Fruit fly (Drosophila melanogaster) whole organism, wandering third instar larva: ENCODE measurements around the gene CG5885.
A peak's percentile ranks its signal among the peaks of the same experiment; 100 is the strongest.

ENCODE experiments used
- Abd-B ChIP-seq: fragments of >200 bp; optimal IDR thresholded peaks from 2 replicates; lab custom pipeline; 2017; ENCODE audit warnings: missing biosample characterization, missing genetic modification characterization
- CG32264 ChIP-seq: fragments of 200-800 bp; sonication (Bioruptor generic); optimal IDR thresholded peaks from 2 replicates; lab custom pipeline; 2016; ENCODE audit warnings: missing biosample characterization, missing genetic modification characterization
- CG9705 ChIP-seq: fragments of 200-800 bp; sonication (Bioruptor generic); optimal IDR thresholded peaks from 2 replicates; lab custom pipeline; 2018; ENCODE audit warnings: missing biosample characterization, mild to moderate bottlenecking, missing genetic modification characterization
- GATAd ChIP-seq: sonication (Bioruptor generic); optimal IDR thresholded peaks from 2 replicates; lab custom pipeline; 2016; ENCODE audit warnings: missing biosample characterization, missing genetic modification characterization
- HLH106 ChIP-seq: fragments of 200-800 bp; optimal IDR thresholded peaks from 3 replicates; lab custom pipeline; 2019; ENCODE audit warnings: missing biosample characterization, mild to moderate bottlenecking, missing genetic modification characterization, moderate library complexity
- Jra ChIP-seq: sonication (Bioruptor generic); optimal IDR thresholded peaks from 2 replicates; lab custom pipeline; 2016; ENCODE audit warnings: missing biosample characterization, missing genetic modification characterization
- Mio ChIP-seq: sonication (Bioruptor generic); optimal IDR thresholded peaks from 2 replicates; lab custom pipeline; 2016; ENCODE audit warnings: missing biosample characterization, missing genetic modification characterization
- Myc ChIP-seq: fragments of >200 bp; optimal IDR thresholded peaks from 2 replicates; lab custom pipeline; 2017
- OdsH ChIP-seq: fragments of 200-800 bp; sonication (Bioruptor generic); optimal IDR thresholded peaks from 2 replicates; lab custom pipeline; 2016; ENCODE audit warnings: missing biosample characterization, mild to moderate bottlenecking, missing genetic modification characterization
- Rel ChIP-seq, 2 experiments: fragments of 200-800 bp; sonication (Bioruptor generic) in 1 of 2; optimal IDR thresholded peaks; 2 replicates in 1 of 2; 3 replicates in 1 of 2; lab custom pipeline; 2016 to 2019; ENCODE audit warnings: mild to moderate bottlenecking in 2 of 2, missing biosample characterization in 2 of 2, missing genetic modification characterization in 2 of 2, moderate library complexity in 1 of 2
- Sp1 ChIP-seq: fragments of 200-800 bp; sonication (Bioruptor generic); optimal IDR thresholded peaks from 3 replicates; lab custom pipeline; 2019; ENCODE audit warnings: missing biosample characterization, mild to moderate bottlenecking, missing genetic modification characterization, moderate library complexity
- Vsx2 ChIP-seq: fragments of 200-300, 225-300 bp; sonication (Bioruptor generic); optimal IDR thresholded peaks from 2 replicates; lab custom pipeline; 2018; ENCODE audit warnings: missing biosample characterization, missing genetic modification characterization; ENCODE audit not compliant: partially characterized antibody
- br ChIP-seq: fragments of 200-800 bp; sonication (Bioruptor generic); optimal IDR thresholded peaks from 2 replicates; lab custom pipeline; 2016; ENCODE audit warnings: missing biosample characterization, missing genetic modification characterization
- brk ChIP-seq: fragments of 200-800 bp; sonication (Bioruptor generic); optimal IDR thresholded peaks from 2 replicates; lab custom pipeline; 2016; ENCODE audit warnings: missing biosample characterization, mild to moderate bottlenecking, missing genetic modification characterization
- dsf ChIP-seq: sonication (Bioruptor generic); optimal IDR thresholded peaks from 2 replicates; lab custom pipeline; 2016; ENCODE audit warnings: missing biosample characterization, missing genetic modification characterization, borderline replicate concordance
- ey ChIP-seq: fragments of 200-800 bp; sonication (Bioruptor generic); optimal IDR thresholded peaks from 2 replicates; lab custom pipeline; 2016; ENCODE audit warnings: missing biosample characterization, missing genetic modification characterization
- foxo ChIP-seq, 2 experiments: fragments of 200-800 bp; sonication (Bioruptor generic); optimal IDR thresholded peaks; 2 replicates in 1 of 2; 3 replicates in 1 of 2; lab custom pipeline; 2016 to 2017; ENCODE audit warnings: missing biosample characterization in 2 of 2, missing genetic modification characterization in 2 of 2
- fru ChIP-seq: fragments of 200-800 bp; sonication (Bioruptor generic); optimal IDR thresholded peaks from 3 replicates; lab custom pipeline; 2016; ENCODE audit warnings: missing biosample characterization, mild to moderate bottlenecking, missing genetic modification characterization
- h ChIP-seq: fragments of 200-800 bp; sonication (Bioruptor generic); optimal IDR thresholded peaks from 3 replicates; lab custom pipeline; 2016; ENCODE audit warnings: missing biosample characterization, mild to moderate bottlenecking, missing genetic modification characterization
- lola ChIP-seq: fragments of >200 bp; optimal IDR thresholded peaks from 2 replicates; lab custom pipeline; 2017; ENCODE audit warnings: missing biosample characterization, missing genetic modification characterization
- rgr ChIP-seq: fragments of 200-800 bp; sonication (Bioruptor generic); optimal IDR thresholded peaks from 3 replicates; lab custom pipeline; 2016; ENCODE audit warnings: missing biosample characterization, mild to moderate bottlenecking, missing genetic modification characterization
- sv ChIP-seq: fragments of 200-800 bp; sonication (Bioruptor generic); optimal IDR thresholded peaks from 3 replicates; lab custom pipeline; 2016; ENCODE audit warnings: missing biosample characterization, missing genetic modification characterization
- tai ChIP-seq: sonication (Bioruptor generic); optimal IDR thresholded peaks from 2 replicates; lab custom pipeline; 2016; ENCODE audit warnings: missing biosample characterization, missing genetic modification characterization

The CG5885 gene

dm6 chr2L:9893183-9893582 is 24.9 kb downstream of the CG5885 start, which contains the start of gene mtDNA-helicase:
Gene mtDNA-helicase (minus strand): TSS chr2L:9893446.
- TF ChIP-seq Myc (lab: Kevin White, UChicago) (peak; percentile 5), rgr (GFP tag; lab: Kevin White, UChicago) (peak; percentile 0), OdsH (GFP tag; lab: Kevin White, UChicago) (no peak)

dm6 chr2L:9890576-9890975 is 27.6 kb downstream of the CG5885 start, which contains the start of the genes CG34183 and CG4537:
Gene CG34183 (minus strand): TSS chr2L:9890772.
Gene CG4537 (plus strand): TSS chr2L:9890885.
- TF ChIP-seq h (GFP tag; lab: Kevin White, UChicago), result peak; percentile 1
- TF ChIP-seq CG32264 (GFP tag; lab: Kevin White, UChicago), result peak; percentile 3
- no peak for TF ChIP-seq CG9705 (GFP tag; lab: Kevin White, UChicago)
- peak; percentile 33 for TF ChIP-seq rgr (GFP tag; lab: Kevin White, UChicago)

- TF ChIP-seq brk (GFP tag; lab: Kevin White, UChicago) (no peak), Vsx2 (peak; percentile 99), HLH106 (no peak), Myc (lab: Kevin White, UChicago) (peak; percentile 83)
Measured at dm6 chr2L:9887856-9888269, 30.3 kb downstream of the CG5885 start, which contains the start of gene Fkbp59. Gene Fkbp59 (plus strand): TSS chr2L:9888005.

dm6 chr2L:9886086-9886485 is 32.0 kb downstream of the CG5885 start, which contains the start of gene nAChRalpha6:
Gene nAChRalpha6 (minus strand): TSS chr2L:9886250.
- TF ChIP-seq rgr (GFP tag; lab: Kevin White, UChicago) (no peak), foxo (GFP tag; optimal IDR thresholded peaks at IDR 0.05; lab: Kevin White, UChicago) (no peak), Rel (GFP tag; optimal IDR thresholded peaks at IDR 0.05; lab: Kevin White, UChicago) (no peak), Rel (tag; optimal IDR thresholded peaks at IDR 0.05; lab: Kevin White, UChicago) (no peak), lola (GFP tag; lab: Kevin White, UChicago) (no peak), Mio (GFP tag; lab: Kevin White, UChicago) (no peak), CG9705 (GFP tag; lab: Kevin White, UChicago) (no peak), h (GFP tag; lab: Kevin White, UChicago) (no peak), fru (GFP tag; lab: Kevin White, UChicago) (no peak), GATAd (GFP tag; lab: Kevin White, UChicago) (no peak), Vsx2 (no peak), Jra (GFP tag; lab: Kevin White, UChicago) (no peak), dsf (no peak), Sp1 (no peak), tai (GFP tag; lab: Kevin White, UChicago) (no peak), sv (GFP tag; lab: Kevin White, UChicago) (no peak), Abd-B (no peak), ey (GFP tag; lab: Kevin White, UChicago) (no peak), br (GFP tag; lab: Kevin White, UChicago) (no peak)
- TF ChIP-seq, all 38 proteins: peak for 0

dm6 chr2L:9882393-9882971 is 35.6 kb downstream of the CG5885 start:
- TF ChIP-seq CG9705 (GFP tag; lab: Kevin White, UChicago), result no peak
